Fruit fly (Drosophila melanogaster) whole organism, embryonic: ENCODE data around the gene CG43136.

Experiments
- Aef1 ChIP-seq: fragments of 200-800 bp; sonication (Bioruptor generic); IDR thresholded peaks from 3 replicates; pipeline ENCODE4 v1.3.6; 2022; ENCODE audit warnings: missing biosample characterization, missing genetic modification characterization
- Atf6 ChIP-seq: fragments of 200-800 bp; sonication (Bioruptor generic); IDR thresholded peaks from 2 replicates; pipeline ENCODE4 v1.3.6; 2022; ENCODE audit warnings: missing biosample characterization, missing genetic modification characterization
- BEAF-32 ChIP-seq: fragments of 200-800 bp; sonication (Bioruptor generic); optimal IDR thresholded peaks from 3 replicates; lab custom pipeline; 2017; ENCODE audit warnings: missing biosample characterization, missing genetic modification characterization, mild to moderate bottlenecking, moderate library complexity, missing genetic modification reagents
- Blimp-1 ChIP-seq: fragments of 200-800 bp; sonication (Bioruptor generic); optimal IDR thresholded peaks from 3 replicates; lab custom pipeline; 2018; ENCODE audit warnings: missing biosample characterization, missing genetic modification characterization, mild to moderate bottlenecking, moderate library complexity, missing genetic modification reagents
- CG11398 ChIP-seq: fragments of 200-800 bp; sonication (Bioruptor generic); optimal IDR thresholded peaks from 2 replicates; lab custom pipeline; 2016; ENCODE audit warnings: missing biosample characterization, missing genetic modification characterization
- CG13424 ChIP-seq: fragments of 200-800 bp; sonication (Bioruptor generic); optimal IDR thresholded peaks from 2 replicates; lab custom pipeline; 2019; ENCODE audit warnings: missing biosample characterization, mild to moderate bottlenecking, missing genetic modification characterization, moderate library complexity
- CG14441 ChIP-seq: fragments of 200-800 bp; sonication (Bioruptor generic); IDR thresholded peaks from 2 replicates; pipeline ENCODE4 v1.3.6; 2022; ENCODE audit warnings: missing biosample characterization, missing genetic modification characterization
- CG14710 ChIP-seq: fragments of 200-800 bp; sonication (Bioruptor generic); optimal IDR thresholded peaks from 3 replicates; lab custom pipeline; 2019; ENCODE audit warnings: missing biosample characterization, mild to moderate bottlenecking, missing genetic modification characterization, moderate library complexity
- CG14965 ChIP-seq: fragments of 200-800 bp; sonication (Bioruptor generic); optimal IDR thresholded peaks from 2 replicates; lab custom pipeline; 2016; ENCODE audit warnings: missing biosample characterization, missing genetic modification characterization, borderline replicate concordance
- CG1647 ChIP-seq: fragments of 200-800 bp; sonication (Bioruptor generic); optimal IDR thresholded peaks from 3 replicates; lab custom pipeline; 2016; ENCODE audit warnings: missing biosample characterization, missing genetic modification characterization
- CG17385 ChIP-seq: fragments of 200-800 bp; sonication (Bioruptor generic); optimal IDR thresholded peaks from 3 replicates; lab custom pipeline; 2018; ENCODE audit warnings: missing biosample characterization, mild to moderate bottlenecking, missing genetic modification characterization
- CG17802 ChIP-seq: fragments of 200-800 bp; sonication (Bioruptor generic); optimal IDR thresholded peaks from 2 replicates; lab custom pipeline; 2018; ENCODE audit warnings: missing biosample characterization, mild to moderate bottlenecking, missing genetic modification characterization, moderate library complexity
- CG2199 ChIP-seq: fragments of 200-800 bp; sonication (Bioruptor generic); IDR thresholded peaks from 3 replicates; pipeline ENCODE4 v1.3.6; 2022; ENCODE audit warnings: missing biosample characterization, missing genetic modification characterization
- CG2712 ChIP-seq: fragments of 200-800 bp; optimal IDR thresholded peaks from 3 replicates; lab custom pipeline; 2019; ENCODE audit warnings: missing biosample characterization, mild to moderate bottlenecking, missing genetic modification characterization, moderate library complexity
- CG31224 ChIP-seq: fragments of 200-800 bp; sonication (Bioruptor generic); IDR thresholded peaks from 2 replicates; pipeline ENCODE4 v1.3.6; 2022; ENCODE audit warnings: missing biosample characterization, missing genetic modification characterization
- CG32767 ChIP-seq: fragments of 200-800 bp; sonication (Bioruptor generic); IDR thresholded peaks from 2 replicates; pipeline ENCODE4 v1.3.6; 2022; ENCODE audit warnings: missing biosample characterization, missing genetic modification characterization
- CG32772 ChIP-seq: fragments of 200-800 bp; sonication (Bioruptor generic); IDR thresholded peaks from 2 replicates; pipeline ENCODE4 v1.3.6; 2022; ENCODE audit warnings: missing biosample characterization, missing genetic modification characterization
- CG43689 ChIP-seq: fragments of 200-800 bp; sonication (Bioruptor generic); IDR thresholded peaks from 2 replicates; pipeline ENCODE4 v1.3.6; 2022; ENCODE audit warnings: missing biosample characterization, missing genetic modification characterization
- CG6254 ChIP-seq: fragments of 200-800 bp; sonication (Bioruptor generic); optimal IDR thresholded peaks from 3 replicates; lab custom pipeline; 2017; ENCODE audit warnings: mild to moderate bottlenecking, missing biosample characterization, missing genetic modification reagents, missing genetic modification characterization
- CG9727 ChIP-seq: fragments of 200-800 bp; sonication (Bioruptor generic); optimal IDR thresholded peaks from 3 replicates; lab custom pipeline; 2017; ENCODE audit warnings: missing biosample characterization, mild to moderate bottlenecking, missing genetic modification characterization
- HLHmδ ChIP-seq: fragments of 200-800 bp; sonication (Bioruptor generic); optimal IDR thresholded peaks from 2 replicates; lab custom pipeline; 2018; ENCODE audit warnings: missing biosample characterization, mild to moderate bottlenecking, missing genetic modification characterization, moderate library complexity
- Hr3 ChIP-seq: fragments of 200-800 bp; sonication (Bioruptor generic); optimal IDR thresholded peaks from 3 replicates; lab custom pipeline; 2016; ENCODE audit warnings: missing biosample characterization, missing genetic modification characterization
- Hr51 ChIP-seq, 2 experiments: fragments of 200-800 bp; sonication (Bioruptor generic); optimal IDR thresholded peaks; 2 replicates in 1 of 2; 3 replicates in 1 of 2; lab custom pipeline; 2016 to 2018; ENCODE audit warnings: missing biosample characterization in 2 of 2, missing genetic modification characterization in 2 of 2, mild to moderate bottlenecking in 1 of 2, moderate library complexity in 1 of 2
- Hsf ChIP-seq: fragments of 200-800 bp; sonication (Bioruptor generic); optimal IDR thresholded peaks from 3 replicates; lab custom pipeline; 2016; ENCODE audit warnings: missing biosample characterization, missing genetic modification characterization
- Lim3 ChIP-seq: fragments of 200-800 bp; sonication (Bioruptor generic); IDR thresholded peaks from 2 replicates; pipeline ENCODE4 v1.3.6; 2022; ENCODE audit warnings: missing biosample characterization, missing genetic modification characterization
- MBD-R2 ChIP-seq: fragments of 200-800 bp; sonication (Bioruptor generic); IDR thresholded peaks from 2 replicates; pipeline ENCODE4 v1.3.6; 2022; ENCODE audit warnings: missing biosample characterization, missing genetic modification characterization
- MESR4 ChIP-seq: fragments of 200-800 bp; sonication (Bioruptor generic); optimal IDR thresholded peaks from 2 replicates; lab custom pipeline; 2018; ENCODE audit warnings: missing biosample characterization, mild to moderate bottlenecking, missing genetic modification characterization, moderate library complexity
- Mad ChIP-seq: fragments of 200-800 bp; sonication (Bioruptor generic); optimal IDR thresholded peaks from 2 replicates; lab custom pipeline; 2016; ENCODE audit warnings: missing biosample characterization, missing genetic modification characterization
- Spps ChIP-seq: fragments of 200-800 bp; sonication (Bioruptor generic); optimal IDR thresholded peaks from 2 replicates; lab custom pipeline; 2018; ENCODE audit warnings: missing biosample characterization, mild to moderate bottlenecking, missing genetic modification characterization
- Sry-δ ChIP-seq: fragments of 200-800 bp; sonication (Bioruptor generic); optimal IDR thresholded peaks from 2 replicates; lab custom pipeline; 2016; ENCODE audit warnings: missing biosample characterization, missing genetic modification characterization
- Ssrp ChIP-seq: fragments of 200-800 bp; sonication (Bioruptor generic); optimal IDR thresholded peaks from 2 replicates; lab custom pipeline; 2018; ENCODE audit warnings: missing biosample characterization, mild to moderate bottlenecking, missing genetic modification characterization, moderate library complexity
- Tbp ChIP-seq: fragments of >200 bp; optimal IDR thresholded peaks from 2 replicates; lab custom pipeline; 2018; ENCODE audit warnings: missing biosample characterization, missing genetic modification characterization
- amos ChIP-seq: fragments of 200-800 bp; sonication (Bioruptor generic); IDR thresholded peaks from 2 replicates; pipeline ENCODE4 v1.3.6; 2022; ENCODE audit warnings: missing biosample characterization, missing genetic modification characterization; ENCODE audit not compliant: partially characterized antibody
- bsh ChIP-seq, 2 experiments: fragments of 200-800 bp; sonication (Bioruptor generic); optimal IDR thresholded peaks; 2 replicates each; lab custom pipeline; 2017 to 2018; ENCODE audit warnings: mild to moderate bottlenecking in 2 of 2, missing biosample characterization in 2 of 2, missing genetic modification characterization in 2 of 2, moderate library complexity in 1 of 2
- caup ChIP-seq: fragments of 200-800 bp; sonication (Bioruptor generic); optimal IDR thresholded peaks from 3 replicates; lab custom pipeline; 2017; ENCODE audit warnings: missing biosample characterization, mild to moderate bottlenecking, missing genetic modification characterization, moderate library complexity; ENCODE audit not compliant: severe bottlenecking
- chif ChIP-seq, 2 experiments: fragments of 200-800 bp; sonication (Bioruptor generic); optimal IDR thresholded peaks; 3 replicates each; lab custom pipeline; 2016; ENCODE audit warnings: missing biosample characterization in 2 of 2, missing genetic modification characterization in 2 of 2
- ewg ChIP-seq: fragments of 200-800 bp; sonication (Bioruptor generic); optimal IDR thresholded peaks from 3 replicates; lab custom pipeline; 2017; ENCODE audit warnings: mild to moderate bottlenecking, missing biosample characterization, missing genetic modification reagents, missing genetic modification characterization
- gem ChIP-seq: fragments of 200-800 bp; sonication (Bioruptor generic); optimal IDR thresholded peaks from 2 replicates; lab custom pipeline; 2019; ENCODE audit warnings: missing biosample characterization, mild to moderate bottlenecking, missing genetic modification characterization, moderate library complexity
- her ChIP-seq: fragments of 200-800 bp; sonication (Bioruptor generic); optimal IDR thresholded peaks from 2 replicates; lab custom pipeline; 2016; ENCODE audit warnings: missing biosample characterization, missing genetic modification characterization
- jumu ChIP-seq: fragments of 200-800 bp; sonication (Bioruptor generic); optimal IDR thresholded peaks from 3 replicates; lab custom pipeline; 2016; ENCODE audit warnings: missing biosample characterization, missing genetic modification characterization
- oc ChIP-seq: fragments of 200-800 bp; sonication (Bioruptor generic); optimal IDR thresholded peaks from 2 replicates; lab custom pipeline; 2018; ENCODE audit warnings: missing biosample characterization, mild to moderate bottlenecking, missing genetic modification characterization, moderate library complexity
- peb ChIP-seq: fragments of 200-800 bp; sonication (Bioruptor generic); IDR thresholded peaks from 2 replicates; pipeline ENCODE4 v1.3.6; 2022; ENCODE audit warnings: missing biosample characterization, missing genetic modification characterization
- pho ChIP-seq: fragments of 200-800 bp; sonication (Bioruptor generic); optimal IDR thresholded peaks from 2 replicates; lab custom pipeline; 2016; ENCODE audit warnings: missing biosample characterization, missing genetic modification characterization
- rib ChIP-seq: fragments of 200-800 bp; sonication (Bioruptor generic); IDR thresholded peaks from 2 replicates; pipeline ENCODE4 v1.3.6; 2022; ENCODE audit warnings: missing biosample characterization, missing genetic modification characterization
- row ChIP-seq: fragments of 200-800 bp; sonication (Bioruptor generic); IDR thresholded peaks from 3 replicates; pipeline ENCODE4 v1.3.6; 2022; ENCODE audit warnings: missing biosample characterization, missing genetic modification characterization
- seq ChIP-seq: fragments of 200-800 bp; sonication (Bioruptor generic); IDR thresholded peaks from 2 replicates; pipeline ENCODE4 v1.3.6; 2022; ENCODE audit warnings: missing biosample characterization, missing genetic modification characterization
- so ChIP-seq: fragments of 200-800 bp; sonication (Bioruptor generic); IDR thresholded peaks from 3 replicates; pipeline ENCODE4 v1.3.6; 2022; ENCODE audit warnings: missing biosample characterization, missing genetic modification characterization
- tna ChIP-seq: fragments of 200-800 bp; sonication (Bioruptor generic); IDR thresholded peaks from 2 replicates; pipeline ENCODE4 v1.3.6; 2022; ENCODE audit warnings: missing biosample characterization, missing genetic modification characterization; ENCODE audit not compliant: partially characterized antibody
- zfh1 ChIP-seq: fragments of 200-800 bp; sonication (Bioruptor generic); IDR thresholded peaks from 3 replicates; pipeline ENCODE4 v1.3.6; 2022; ENCODE audit warnings: missing biosample characterization, missing genetic modification characterization

The CG43136 gene

dm6 chrX:5901628-5902213 lies 48.2 kb downstream of the CG43136 start (continued):
- TF ChIP-seq Aef1 (GFP tag; lab: Robert Waterston, UW) (no peak), row (GFP tag; lab: Robert Waterston, UW) (peak; percentile 31; the same call in 1 of the 3 replicates), tna (no peak), ewg (peak; percentile 50), MBD-R2 (GFP tag; lab: Robert Waterston, UW) (peak; percentile 14; the same call in 1 of the 2 replicates), her (GFP tag; lab: Kevin White, UChicago) (peak; percentile 58), so (no peak), rib (GFP tag; lab: Robert Waterston, UW) (peak; percentile 73; the same call in 1 of the 2 replicates), Atf6 (GFP tag; lab: Robert Waterston, UW) (peak; percentile 52; the same call in 1 of the 2 replicates), CG32767 (GFP tag; lab: Robert Waterston, UW) (peak; percentile 60), CG14441 (GFP tag; lab: Robert Waterston, UW) (no peak), MESR4 (GFP tag; lab: Kevin White, UChicago) (no peak), Ssrp (tag; lab: Kevin White, UChicago) (no peak), CG11398 (GFP tag; lab: Kevin White, UChicago) (peak; percentile 60), peb (GFP tag; lab: Robert Waterston, UW) (no peak), pho (GFP tag; lab: Kevin White, UChicago) (no peak), seq (GFP tag; lab: Robert Waterston, UW) (peak; percentile 31; the same call in 1 of the 2 replicates), CG6254 (GFP tag; lab: Kevin White, UChicago) (peak; percentile 13), CG9727 (GFP tag; lab: Kevin White, UChicago) (peak; percentile 36), BEAF-32 (no peak), CG1647 (no peak), HLHmδ (peak; percentile 5), Hr51 (GFP tag; optimal IDR thresholded peaks at IDR 0.05; lab: Kevin White, UChicago) (peak; percentile 3 to 38), zfh1 (GFP tag; lab: Robert Waterston, UW) (peak; percentile 37; the same call in 1 of the 3 replicates), Mad (GFP tag; lab: Kevin White, UChicago) (peak; percentile 40), CG14710 (tag; lab: Kevin White, UChicago) (no peak), CG32772 (GFP tag; lab: Robert Waterston, UW) (no peak), caup (GFP tag; lab: Kevin White, UChicago) (peak; percentile 23), gem (tag; lab: Kevin White, UChicago) (peak; percentile 36), CG17385 (GFP tag; lab: Kevin White, UChicago) (no peak), Hr3 (GFP tag; lab: Kevin White, UChicago) (no peak), Lim3 (no peak), Hsf (GFP tag; lab: Kevin White, UChicago) (no peak), oc (tag; lab: Kevin White, UChicago) (peak; percentile 17), CG17802 (tag; lab: Kevin White, UChicago) (no peak), CG13424 (tag; lab: Kevin White, UChicago) (no peak), jumu (GFP tag; lab: Kevin White, UChicago) (peak; percentile 15), Tbp (GFP tag; lab: Kevin White, UChicago) (no peak), Blimp-1 (no peak), chif (GFP tag; optimal IDR thresholded peaks at IDR 0.05; lab: Kevin White, UChicago) (peak; percentile 9 to 25), bsh (GFP tag; optimal IDR thresholded peaks at IDR 0.05; lab: Kevin White, UChicago) (no peak), CG31224 (no peak), Sry-δ (no peak), amos (GFP tag; lab: Robert Waterston, UW) (peak; percentile 11; the same call in 1 of the 2 replicates), CG2199 (0 out of 3 replicates have a peak, but pooled peaks have one; percentile 34), CG2712 (tag; lab: Kevin White, UChicago) (peak; percentile 4), Spps (tag; lab: Kevin White, UChicago) (no peak), CG14965 (GFP tag; lab: Kevin White, UChicago) (no peak), CG43689 (no peak)
